Worm (Caenorhabditis elegans) whole organism, midembryonic: ENCODE measurements around the gene gadr-2.

Experiments
- T22C8.4 ChIP-seq: fragments of 200-800 bp; sonication (Bioruptor generic); IDR thresholded peaks from 2 replicates; pipeline ENCODE4 v1.3.6; 2022; ENCODE audit warnings: missing genetic modification characterization, missing compliant biosample characterization
- cog-1 ChIP-seq: sonication (generic microtip); optimal IDR thresholded peaks from 2 replicates; lab custom pipeline; 2016; ENCODE audit warnings: missing genetic modification characterization, missing compliant biosample characterization
- flt-1 ChIP-seq: fragments of 200-800 bp; sonication (Bioruptor generic); IDR thresholded peaks from 2 replicates; pipeline ENCODE4 v1.3.6; 2022; ENCODE audit warnings: missing genetic modification characterization, missing compliant biosample characterization
- klf-2 ChIP-seq: fragments of 200-800 bp; sonication (Bioruptor generic); conservative IDR thresholded peaks from 2 replicates; pipeline ENCODE4 v1.3.6; 2022; ENCODE audit warnings: missing genetic modification reagents, missing genetic modification characterization, missing compliant biosample characterization
- med-1 ChIP-seq: sonication (generic microtip); optimal IDR thresholded peaks from 2 replicates; lab custom pipeline; 2017; ENCODE audit warnings: missing genetic modification characterization, mild to moderate bottlenecking, missing compliant biosample characterization, antibody characterized with exemption, missing genetic modification reagents; ENCODE audit not compliant: insufficient read depth
- ref-1 ChIP-seq: fragments of 200-800 bp; sonication (Bioruptor generic); conservative IDR thresholded peaks from 2 replicates; pipeline ENCODE4 v1.3.6; 2022; ENCODE audit warnings: missing genetic modification reagents, missing genetic modification characterization, missing compliant biosample characterization
- tab-1 ChIP-seq: fragments of 200-800 bp; sonication (Bioruptor generic); IDR thresholded peaks from 2 replicates; pipeline ENCODE4 v1.3.6; 2022; ENCODE audit warnings: missing genetic modification characterization, missing compliant biosample characterization
- ztf-29 ChIP-seq: fragments of 200-800 bp; sonication (Bioruptor generic); IDR thresholded peaks from 2 replicates; pipeline ENCODE4 v1.3.6; 2022; ENCODE audit warnings: missing genetic modification reagents, missing genetic modification characterization, missing compliant biosample characterization

ce11 chrIV:9459224-9459781 is 25.6 kb downstream of the gadr-2 start, which contains the start of gene copb-2:
- TF ChIP-seq ref-1 (GFP tag; lab: Robert Waterston, UW) (no peak), ztf-29 (no peak), klf-2 (no peak), cog-1 (tag; lab: Kevin White, UChicago) (no peak), flt-1 (no peak), tab-1 (GFP tag; lab: Robert Waterston, UW) (no peak), med-1 (GFP tag; lab: Kevin White, UChicago) (no peak), T22C8.4 (no peak)
